Worm (Caenorhabditis elegans): ENCODE measurements around the gene algn-7.

- no peak for TF ChIP-seq snpc-4 (tag; optimal IDR thresholded peaks at IDR 0.05)
- no peak for TF ChIP-seq ama-1 (optimal IDR thresholded peaks at IDR 0.05)
These were observed 44.1 kb upstream of the algn-7 start, which contains the start of gene srh-183 for ce11 chrV:19978220-19978619.
